Fruit fly (Drosophila melanogaster) whole organism, prepupa: Measurements from ENCODE around the gene CG18636.

Source experiments
- Blimp-1 ChIP-seq: fragments of 200-800 bp; sonication (Bioruptor generic); optimal IDR thresholded peaks from 3 replicates; lab custom pipeline; 2017; ENCODE audit warnings: missing biosample characterization, missing genetic modification characterization, mild to moderate bottlenecking, moderate library complexity, missing genetic modification reagents
- CG10631 ChIP-seq: fragments of 200-800 bp; sonication (Bioruptor generic); optimal IDR thresholded peaks from 2 replicates; lab custom pipeline; 2016; ENCODE audit warnings: missing biosample characterization, missing genetic modification characterization
- CG10669 ChIP-seq: fragments of 200-800 bp; sonication (Bioruptor generic); optimal IDR thresholded peaks from 3 replicates; lab custom pipeline; 2018; ENCODE audit warnings: missing biosample characterization, mild to moderate bottlenecking, missing genetic modification characterization, moderate library complexity
- CG11762 ChIP-seq: fragments of 200-800 bp; sonication (Bioruptor generic); optimal IDR thresholded peaks from 3 replicates; lab custom pipeline; 2016; ENCODE audit warnings: missing biosample characterization, missing genetic modification characterization; ENCODE audit not compliant: insufficient read depth
- CG15336 ChIP-seq: fragments of 200-800 bp; sonication (Bioruptor generic); IDR thresholded peaks from 2 replicates; pipeline ENCODE4 v1.3.6; 2022; ENCODE audit warnings: missing biosample characterization, missing genetic modification characterization
- CG1621 ChIP-seq: fragments of 200-800 bp; sonication (Bioruptor generic); optimal IDR thresholded peaks from 3 replicates; lab custom pipeline; 2018; ENCODE audit warnings: missing biosample characterization, mild to moderate bottlenecking, missing genetic modification characterization
- CG16779 ChIP-seq: fragments of 200-800 bp; sonication (Bioruptor generic); optimal IDR thresholded peaks from 3 replicates; lab custom pipeline; 2017; ENCODE audit warnings: missing biosample characterization, mild to moderate bottlenecking, missing genetic modification characterization
- CG31627 ChIP-seq: fragments of 200-800 bp; sonication (Bioruptor generic); optimal IDR thresholded peaks from 3 replicates; lab custom pipeline; 2016; ENCODE audit warnings: missing biosample characterization, missing genetic modification characterization
- CG32006 ChIP-seq: fragments of 200-800 bp; sonication (Bioruptor generic); optimal IDR thresholded peaks from 3 replicates; lab custom pipeline; 2017; ENCODE audit warnings: missing biosample characterization, mild to moderate bottlenecking, missing genetic modification characterization
- CG34406 ChIP-seq: fragments of 200-800 bp; sonication (Bioruptor generic); optimal IDR thresholded peaks from 3 replicates; lab custom pipeline; 2016; ENCODE audit warnings: missing biosample characterization, missing genetic modification characterization
- CG3919 ChIP-seq: fragments of 200-800 bp; sonication (Bioruptor generic); optimal IDR thresholded peaks from 3 replicates; lab custom pipeline; 2016; ENCODE audit warnings: missing biosample characterization, missing genetic modification characterization
- CG6276 ChIP-seq: fragments of 200-800 bp; sonication (Bioruptor generic); optimal IDR thresholded peaks from 2 replicates; lab custom pipeline; 2017; ENCODE audit warnings: missing biosample characterization, mild to moderate bottlenecking, missing genetic modification characterization
- CG6792 ChIP-seq: fragments of 200-800 bp; sonication (Bioruptor generic); optimal IDR thresholded peaks from 3 replicates; lab custom pipeline; 2016; ENCODE audit warnings: missing biosample characterization, missing genetic modification characterization
- CG6808 ChIP-seq: fragments of 200-800 bp; sonication (Bioruptor generic); optimal IDR thresholded peaks from 3 replicates; lab custom pipeline; 2017; ENCODE audit warnings: missing biosample characterization, missing genetic modification characterization, mild to moderate bottlenecking, moderate library complexity, missing genetic modification reagents
- CG7368 ChIP-seq: fragments of 200-800 bp; sonication (Bioruptor generic); optimal IDR thresholded peaks from 3 replicates; lab custom pipeline; 2016; ENCODE audit warnings: missing biosample characterization, missing genetic modification characterization
- CG8119 ChIP-seq: fragments of 200-800 bp; sonication (Bioruptor generic); IDR thresholded peaks from 3 replicates; pipeline ENCODE4 v1.3.6; 2022; ENCODE audit warnings: missing biosample characterization, missing genetic modification characterization
- CG8319 ChIP-seq: fragments of 200-800 bp; sonication (Bioruptor generic); optimal IDR thresholded peaks from 3 replicates; lab custom pipeline; 2016; ENCODE audit warnings: missing biosample characterization, missing genetic modification characterization
- CG8632 ChIP-seq: fragments of 200-800 bp; sonication (Bioruptor generic); optimal IDR thresholded peaks from 3 replicates; lab custom pipeline; 2016; ENCODE audit warnings: missing biosample characterization, missing genetic modification characterization
- Eip75B ChIP-seq: fragments of 200-800 bp; sonication (Bioruptor generic); optimal IDR thresholded peaks from 3 replicates; lab custom pipeline; 2016; ENCODE audit warnings: missing biosample characterization, missing genetic modification characterization
- Eip78C ChIP-seq: fragments of 200-800 bp; sonication (Bioruptor generic); peaks from one replicate; lab custom pipeline; 2016; ENCODE audit warnings: missing biosample characterization, missing genetic modification characterization
- Ets96B ChIP-seq: fragments of 200-800 bp; optimal IDR thresholded peaks from 2 replicates; lab custom pipeline; 2019; ENCODE audit warnings: missing biosample characterization, mild to moderate bottlenecking, missing genetic modification characterization, moderate library complexity
- Gug ChIP-seq: fragments of 200-800 bp; sonication (Bioruptor generic); IDR thresholded peaks from 2 replicates; pipeline ENCODE4 v1.3.6; 2022; ENCODE audit warnings: missing biosample characterization, missing genetic modification characterization
- Hr4 ChIP-seq: fragments of 200-800 bp; sonication (Bioruptor generic); optimal IDR thresholded peaks from 3 replicates; lab custom pipeline; 2016; ENCODE audit warnings: missing biosample characterization, missing genetic modification characterization
- Lpt ChIP-seq: fragments of 200-800 bp; sonication (Bioruptor generic); optimal IDR thresholded peaks from 3 replicates; lab custom pipeline; 2016; ENCODE audit warnings: missing biosample characterization, missing genetic modification characterization
- Met ChIP-seq: fragments of 200-800 bp; sonication (Bioruptor generic); optimal IDR thresholded peaks from 3 replicates; lab custom pipeline; 2016; ENCODE audit warnings: missing biosample characterization, missing genetic modification characterization
- Smox ChIP-seq: fragments of 200-800 bp; sonication (Bioruptor generic); optimal IDR thresholded peaks from 3 replicates; lab custom pipeline; 2016; ENCODE audit warnings: missing biosample characterization, missing genetic modification characterization
- Sox102F ChIP-seq: fragments of 200-800 bp; sonication (Bioruptor generic); optimal IDR thresholded peaks from 2 replicates; lab custom pipeline; 2016; ENCODE audit warnings: missing biosample characterization, mild to moderate bottlenecking, missing genetic modification characterization
- Sox15 ChIP-seq: fragments of 200-800 bp; sonication (Bioruptor generic); optimal IDR thresholded peaks from 3 replicates; lab custom pipeline; 2016; ENCODE audit warnings: missing biosample characterization, missing genetic modification characterization
- achi ChIP-seq: fragments of 200-800 bp; sonication (Bioruptor generic); optimal IDR thresholded peaks from 3 replicates; lab custom pipeline; 2016; ENCODE audit warnings: missing biosample characterization, missing genetic modification characterization
- dsx ChIP-seq: fragments of 200-800 bp; optimal IDR thresholded peaks from 3 replicates; lab custom pipeline; 2019; ENCODE audit warnings: missing biosample characterization, mild to moderate bottlenecking, missing genetic modification characterization, moderate library complexity; ENCODE audit not compliant: poor library complexity, severe bottlenecking
- eg ChIP-seq: fragments of 200-800 bp; sonication (Bioruptor generic); IDR thresholded peaks from 3 replicates; pipeline ENCODE4 v1.3.6; 2022; ENCODE audit warnings: missing biosample characterization, missing genetic modification characterization
- fd59A ChIP-seq: fragments of 200-800 bp; sonication (Bioruptor generic); optimal IDR thresholded peaks from 2 replicates; lab custom pipeline; 2017; ENCODE audit warnings: missing biosample characterization, mild to moderate bottlenecking, missing genetic modification characterization, missing genetic modification reagents
- lz ChIP-seq: fragments of 200-800 bp; sonication (Bioruptor generic); optimal IDR thresholded peaks from 3 replicates; lab custom pipeline; 2016; ENCODE audit warnings: missing biosample characterization, missing genetic modification characterization
- net ChIP-seq: fragments of 200-800 bp; sonication (Bioruptor generic); optimal IDR thresholded peaks from 3 replicates; lab custom pipeline; 2016; ENCODE audit warnings: missing biosample characterization, missing genetic modification characterization
- spab ChIP-seq: fragments of 200-800 bp; sonication (Bioruptor generic); optimal IDR thresholded peaks from 2 replicates; lab custom pipeline; 2017; ENCODE audit warnings: missing biosample characterization, mild to moderate bottlenecking, missing genetic modification characterization, missing genetic modification reagents

The CG18636 gene

DNA sequence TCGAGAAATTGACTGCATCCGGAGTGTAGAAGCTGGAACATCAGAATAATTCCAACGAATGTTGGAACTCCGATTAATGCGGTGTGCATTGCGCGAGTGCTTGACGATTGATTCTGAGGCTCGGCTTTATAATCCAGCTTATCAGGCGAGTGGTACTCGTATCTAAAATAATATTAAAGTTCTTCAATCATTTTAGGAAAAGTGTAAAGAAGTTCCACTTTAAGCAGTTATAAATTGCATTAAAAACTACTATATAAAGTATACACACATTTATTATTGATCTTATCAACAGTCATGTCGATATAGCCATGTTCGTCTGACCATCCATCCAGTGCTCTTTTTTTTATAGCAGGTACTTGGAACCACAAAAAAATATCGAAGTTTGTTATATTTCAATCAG, at the start of gene CG18636:
Gene CG18636 (minus strand): TSS at position 101 of the 400 bp plus-strand sequence.
- TF ChIP-seq Sox102F, result no peak
- TF ChIP-seq Eip78C (GFP tag; lab: Kevin White, UChicago), result peak; percentile 45
- no peak for TF ChIP-seq fd59A

DNA sequence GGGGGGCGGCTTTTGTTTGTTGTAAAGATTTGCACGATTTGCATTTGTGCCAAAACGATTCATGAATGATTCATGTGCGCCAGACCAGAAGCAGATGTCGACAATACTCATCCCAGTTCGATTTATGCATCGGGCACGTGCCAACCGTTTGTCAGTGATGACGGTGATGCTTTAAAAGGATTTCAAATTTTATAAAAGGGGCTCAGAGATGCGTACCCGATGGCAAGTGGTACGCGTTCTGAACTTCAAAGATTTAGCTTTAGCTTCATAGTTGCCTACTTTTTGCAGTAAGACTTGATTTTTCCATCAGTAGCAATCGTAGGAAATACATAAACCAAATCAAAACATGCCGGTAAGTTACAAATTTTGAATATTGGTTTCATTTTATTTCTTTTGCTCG, 26.1 kb upstream of the CG18636 start, which contains the start of gene CG33309:
Gene CG33309 (plus strand): TSS at position 301 of the 400 bp plus-strand sequence.
- no peak for TF ChIP-seq Ets96B (tag; lab: Kevin White, UChicago)
- no peak for TF ChIP-seq Gug (GFP tag; lab: Robert Waterston, UW)
- TF ChIP-seq CG6276 (GFP tag; lab: Kevin White, UChicago), result no peak
- TF ChIP-seq lz (GFP tag; lab: Kevin White, UChicago), result no peak
- TF ChIP-seq Eip75B (GFP tag; lab: Kevin White, UChicago), result no peak
- TF ChIP-seq CG8319 (GFP tag; lab: Kevin White, UChicago), result no peak
- TF ChIP-seq dsx (GFP tag; lab: Kevin White, UChicago), result no peak
- TF ChIP-seq Blimp-1 (GFP tag; lab: Kevin White, UChicago), result no peak
- TF ChIP-seq Met (GFP tag; lab: Kevin White, UChicago), result no peak
- no peak for TF ChIP-seq CG1621 (tag; lab: Kevin White, UChicago)
- no peak for TF ChIP-seq CG7368
- TF ChIP-seq CG32006 (GFP tag; lab: Kevin White, UChicago), result no peak
- no peak for TF ChIP-seq CG31627 (GFP tag; lab: Kevin White, UChicago)
- no peak for TF ChIP-seq CG6792
- no peak for TF ChIP-seq achi (GFP tag; lab: Kevin White, UChicago)
- TF ChIP-seq CG8119 (GFP tag; lab: Robert Waterston, UW), result no peak
- TF ChIP-seq CG10669, result no peak

DNA sequence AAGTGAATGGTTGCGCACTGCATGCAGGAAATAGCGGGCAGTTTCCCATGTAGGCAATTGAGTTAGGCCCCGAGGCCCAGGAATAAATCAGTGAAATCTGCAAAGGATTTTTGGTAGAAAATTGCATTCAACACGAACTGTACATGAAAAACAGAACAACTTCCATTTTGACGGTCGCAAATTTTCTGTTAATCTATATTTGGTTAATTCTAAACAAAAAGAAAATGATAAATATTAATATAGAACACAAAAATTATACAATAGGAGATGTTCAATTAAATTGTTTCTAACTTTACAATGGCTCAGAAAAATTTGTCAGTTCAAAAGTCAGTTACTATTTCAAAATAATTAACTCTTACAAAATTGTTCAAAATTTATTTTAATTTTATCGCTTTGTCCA, 17.6 kb upstream of the CG18636 start, which contains the start of gene CG33308:
Gene CG33308 (plus strand): TSS at position 301 of the 400 bp plus-strand sequence.
- TF ChIP-seq Hr4 (GFP tag; lab: Kevin White, UChicago), result no peak

DNA sequence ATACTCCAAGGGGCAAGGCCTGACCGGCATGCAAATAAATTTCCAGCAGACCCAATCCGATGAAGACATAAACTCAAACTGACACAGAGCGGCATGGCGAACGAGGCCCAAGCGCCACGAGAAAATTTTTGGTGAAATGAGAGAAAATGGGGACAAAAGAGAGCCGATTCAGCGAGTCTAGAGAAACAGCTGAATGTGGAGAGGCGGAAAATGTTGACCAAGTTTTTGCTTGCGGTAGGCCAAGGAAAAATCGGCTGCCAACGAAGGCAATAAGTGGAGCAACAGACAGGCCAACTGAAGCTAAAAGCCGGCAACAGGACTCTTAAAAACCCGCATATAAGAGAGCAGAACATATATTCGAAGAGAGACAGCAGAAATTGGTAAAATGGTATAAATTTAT, 13.2 kb upstream of the CG18636 start:
- TF ChIP-seq net (GFP tag; lab: Kevin White, UChicago), result no peak
- TF ChIP-seq CG34406 (GFP tag; lab: Kevin White, UChicago), result no peak
- no peak for TF ChIP-seq CG6792
- TF ChIP-seq CG16779 (tag; lab: Kevin White, UChicago), result no peak
- TF ChIP-seq Sox15 (GFP tag; lab: Kevin White, UChicago), result no peak
- no peak for TF ChIP-seq Ets96B (tag; lab: Kevin White, UChicago)
- no peak for TF ChIP-seq Lpt (GFP tag; lab: Kevin White, UChicago)

DNA sequence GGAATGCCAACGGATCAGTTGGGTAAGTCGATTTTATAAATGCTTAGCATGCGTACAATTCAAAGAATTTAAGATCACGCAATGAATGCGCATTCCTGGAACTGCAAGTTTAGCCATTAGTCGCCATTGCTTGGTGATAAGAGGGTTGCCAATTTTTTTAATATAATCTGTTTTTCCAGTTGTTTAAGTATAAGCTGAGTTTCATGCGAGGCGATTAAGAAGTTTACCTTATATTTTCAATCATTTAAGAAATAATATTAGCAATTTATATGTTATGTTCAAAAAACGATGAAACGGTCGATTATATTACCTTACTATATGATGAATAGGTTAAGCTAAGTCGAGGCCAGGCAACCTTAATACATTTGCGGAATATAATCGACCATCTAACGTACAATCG, 12.1 kb upstream of the CG18636 start, which contains the start of gene CG18420:
Gene CG18420 (minus strand): TSS at position 101 of the 400 bp plus-strand sequence.
- TF ChIP-seq CG16779 (tag; lab: Kevin White, UChicago) (no peak), CG8632 (GFP tag; lab: Kevin White, UChicago) (no peak), CG11762 (GFP tag; lab: Kevin White, UChicago) (no peak), CG34406 (GFP tag; lab: Kevin White, UChicago) (no peak), Sox102F (no peak), CG10631 (no peak), CG3919 (no peak), CG6808 (GFP tag; lab: Kevin White, UChicago) (no peak), fd59A (no peak), Gug (GFP tag; lab: Robert Waterston, UW) (no peak), spab (no peak), eg (GFP tag; lab: Robert Waterston, UW) (no peak), CG15336 (GFP tag; lab: Robert Waterston, UW) (no peak), achi (GFP tag; lab: Kevin White, UChicago) (no peak), CG6792 (no peak), lz (GFP tag; lab: Kevin White, UChicago) (no peak), Smox (GFP tag; lab: Kevin White, UChicago) (no peak)
- TF ChIP-seq, all 60 proteins: peak for 0
